Worm (Caenorhabditis elegans) whole organism, mixed stage, embryonic: ENCODE results near the gene K05F1.1.

Experiments
- M03D4.4 ChIP-seq: sonication (generic microtip); optimal IDR thresholded peaks from 2 replicates; lab custom pipeline; 2017; ENCODE audit warnings: mild to moderate bottlenecking, missing genetic modification characterization, missing compliant biosample characterization
- bed-3 ChIP-seq: fragments of 200-800 bp; sonication (Bioruptor generic); optimal IDR thresholded peaks from 3 replicates; lab custom pipeline; 2018; ENCODE audit warnings: mild to moderate bottlenecking, missing genetic modification characterization, moderate library complexity, missing compliant biosample characterization
- blmp-1 ChIP-seq: fragments of 150-350 bp; optimal IDR thresholded peaks from 2 replicates; lab custom pipeline; 2014; ENCODE audit warnings: missing biosample characterization, missing genetic modification characterization
- ceh-39 ChIP-seq: fragments of 150-350 bp; optimal IDR thresholded peaks from 2 replicates; lab custom pipeline; 2014; ENCODE audit warnings: missing biosample characterization, missing genetic modification characterization
- ceh-83 ChIP-seq: fragments of 200-800 bp; sonication (Bioruptor generic); optimal IDR thresholded peaks from 2 replicates; lab custom pipeline; 2018; ENCODE audit warnings: mild to moderate bottlenecking, missing genetic modification characterization, missing compliant biosample characterization
- ces-1 ChIP-seq: fragments of 150-350 bp; optimal IDR thresholded peaks from 2 replicates; lab custom pipeline; 2014; ENCODE audit warnings: missing biosample characterization, missing genetic modification reagents, missing genetic modification characterization
- cnd-1 ChIP-seq: fragments of 200-800 bp; sonication (Bioruptor generic); optimal IDR thresholded peaks from 2 replicates; lab custom pipeline; 2018; ENCODE audit warnings: mild to moderate bottlenecking, missing genetic modification characterization, missing compliant biosample characterization
- drap-1 ChIP-seq: fragments of 200-800 bp; sonication (Bioruptor generic); optimal IDR thresholded peaks from 3 replicates; lab custom pipeline; 2018; ENCODE audit warnings: mild to moderate bottlenecking, missing genetic modification characterization, missing compliant biosample characterization
- flh-1 ChIP-seq: fragments of 200-800 bp; sonication (Bioruptor generic); optimal IDR thresholded peaks from 2 replicates; lab custom pipeline; 2018; ENCODE audit warnings: mild to moderate bottlenecking, missing genetic modification characterization, moderate library complexity, missing compliant biosample characterization
- ham-2 ChIP-seq: fragments of 200-800 bp; sonication (Bioruptor generic); optimal IDR thresholded peaks from 2 replicates; lab custom pipeline; 2018; ENCODE audit warnings: mild to moderate bottlenecking, missing genetic modification characterization, missing compliant biosample characterization
- lin-13 ChIP-seq: fragments of 150-350 bp; optimal IDR thresholded peaks from 2 replicates; lab custom pipeline; 2014; ENCODE audit warnings: missing biosample characterization, missing genetic modification characterization
- lin-32 ChIP-seq: fragments of 200-800 bp; sonication (Bioruptor generic); optimal IDR thresholded peaks from 2 replicates; lab custom pipeline; 2018; ENCODE audit warnings: mild to moderate bottlenecking, missing genetic modification characterization, missing compliant biosample characterization
- lsy-2 ChIP-seq: fragments of 150-350 bp; optimal IDR thresholded peaks from 2 replicates; lab custom pipeline; 2014; ENCODE audit warnings: missing biosample characterization, missing genetic modification characterization
- mab-5 ChIP-seq: fragments of 150-350 bp; optimal IDR thresholded peaks from 2 replicates; lab custom pipeline; 2014; ENCODE audit warnings: missing biosample characterization, missing genetic modification characterization
- mep-1 ChIP-seq: fragments of 150-350 bp; optimal IDR thresholded peaks from 2 replicates; lab custom pipeline; 2017; ENCODE audit warnings: missing biosample characterization, missing genetic modification reagents, missing genetic modification characterization, inconsistent platforms
- mls-2 ChIP-seq: sonication (generic microtip); optimal IDR thresholded peaks from 2 replicates; lab custom pipeline; 2016; ENCODE audit warnings: mild to moderate bottlenecking, missing genetic modification characterization, moderate library complexity, missing compliant biosample characterization
- nhr-12 ChIP-seq: fragments of 150-350 bp; optimal IDR thresholded peaks from 2 replicates; lab custom pipeline; 2014; ENCODE audit warnings: missing biosample characterization, missing genetic modification characterization
- nhr-237 ChIP-seq: fragments of 150-350 bp; optimal IDR thresholded peaks from 2 replicates; lab custom pipeline; 2014; ENCODE audit warnings: missing biosample characterization, missing genetic modification characterization
- nhr-28 ChIP-seq: fragments of 150-350 bp; optimal IDR thresholded peaks from 2 replicates; lab custom pipeline; 2014; ENCODE audit warnings: missing biosample characterization, missing genetic modification characterization
- sem-2 ChIP-seq: fragments of 200-800 bp; sonication (Bioruptor generic); optimal IDR thresholded peaks from 2 replicates; lab custom pipeline; 2018; ENCODE audit warnings: mild to moderate bottlenecking, missing genetic modification characterization, missing compliant biosample characterization
- sptf-1 ChIP-seq: sonication (generic microtip); optimal IDR thresholded peaks from 2 replicates; lab custom pipeline; 2017; ENCODE audit warnings: mild to moderate bottlenecking, missing genetic modification characterization, moderate library complexity, missing compliant biosample characterization
- tbx-8 ChIP-seq: fragments of 200-800 bp; sonication (Bioruptor generic); optimal IDR thresholded peaks from 2 replicates; lab custom pipeline; 2018; ENCODE audit warnings: mild to moderate bottlenecking, missing genetic modification characterization, moderate library complexity, missing compliant biosample characterization
- unc-120 ChIP-seq: sonication (generic microtip); optimal IDR thresholded peaks from 2 replicates; lab custom pipeline; 2017; ENCODE audit warnings: missing genetic modification characterization, missing compliant biosample characterization; ENCODE audit not compliant: poor library complexity, severe bottlenecking
- unc-39 ChIP-seq: fragments of 150-350 bp; optimal IDR thresholded peaks from 2 replicates; lab custom pipeline; 2014; ENCODE audit warnings: missing biosample characterization, missing genetic modification characterization
- unc-62 ChIP-seq: fragments of 150-350 bp; optimal IDR thresholded peaks from 2 replicates; lab custom pipeline; 2014; ENCODE audit warnings: missing biosample characterization, missing genetic modification reagents, missing genetic modification characterization
- zip-8 ChIP-seq: fragments of 150-350 bp; optimal IDR thresholded peaks from 2 replicates; lab custom pipeline; 2014; ENCODE audit warnings: missing biosample characterization, missing genetic modification characterization
- ztf-11 ChIP-seq: fragments of 150-350 bp; optimal IDR thresholded peaks from 2 replicates; lab custom pipeline; 2014; ENCODE audit warnings: missing biosample characterization, missing genetic modification characterization

K05F1.1 gene

ce11 chrII:5829940-5830424 lies 28.8 kb downstream of the K05F1.1 start, which contains the start of gene col-74:
Gene col-74 (plus strand): TSS chrII:5830374.
- no peak for TF ChIP-seq ceh-39 (tag; lab: Kevin White, UChicago)
- TF ChIP-seq ham-2 (GFP tag; lab: Kevin White, UChicago), result no peak

- TF ChIP-seq flh-1 (GFP tag; lab: Kevin White, UChicago) (no peak), cnd-1 (tag; lab: Kevin White, UChicago) (no peak), ztf-11 (tag; lab: Kevin White, UChicago) (no peak)
Observed at ce11 chrII:5831373-5831772, 30.2 kb downstream of the K05F1.1 start.

- TF ChIP-seq unc-62, result no peak
- no peak for TF ChIP-seq mab-5 (tag; lab: Kevin White, UChicago)
- no peak for TF ChIP-seq cnd-1 (tag; lab: Kevin White, UChicago)
- TF ChIP-seq blmp-1 (tag; lab: Kevin White, UChicago), result no peak
- no peak for TF ChIP-seq tbx-8 (GFP tag; lab: Kevin White, UChicago)
- no peak for TF ChIP-seq zip-8 (tag; lab: Kevin White, UChicago)
- no peak for TF ChIP-seq drap-1 (GFP tag; lab: Kevin White, UChicago)
- TF ChIP-seq mls-2 (tag; lab: Kevin White, UChicago), result no peak
- no peak for TF ChIP-seq lsy-2
- TF ChIP-seq nhr-28 (tag; lab: Kevin White, UChicago), result no peak
- TF ChIP-seq ces-1, result no peak
- TF ChIP-seq ceh-39 (tag; lab: Kevin White, UChicago), result no peak
- no peak for TF ChIP-seq sptf-1 (tag; lab: Kevin White, UChicago)
- TF ChIP-seq lin-32 (GFP tag; lab: Kevin White, UChicago), result no peak
- no peak for TF ChIP-seq nhr-12 (tag; lab: Kevin White, UChicago)
- TF ChIP-seq ceh-83 (GFP tag; lab: Kevin White, UChicago), result no peak
- TF ChIP-seq flh-1 (GFP tag; lab: Kevin White, UChicago), result no peak
- TF ChIP-seq unc-120 (tag; lab: Kevin White, UChicago), result no peak
- TF ChIP-seq, all 35 proteins: peak for 0
Observed at ce11 chrII:5833136-5833535, 32.0 kb downstream of the K05F1.1 start, which contains the start of gene gtap-1. Gene gtap-1 (minus strand): TSS chrII:5833236.

ce11 chrII:5835146-5835545 lies 34.0 kb downstream of the K05F1.1 start:
- TF ChIP-seq ceh-83 (GFP tag; lab: Kevin White, UChicago) (no peak), nhr-28 (tag; lab: Kevin White, UChicago) (no peak), mep-1 (tag; lab: Kevin White, UChicago) (no peak), flh-1 (GFP tag; lab: Kevin White, UChicago) (no peak)

- no peak for TF ChIP-seq sem-2 (GFP tag; lab: Kevin White, UChicago)
- TF ChIP-seq mep-1 (tag; lab: Kevin White, UChicago), result no peak
- no peak for TF ChIP-seq drap-1 (GFP tag; lab: Kevin White, UChicago)
- peak; percentile 82 for TF ChIP-seq ces-1
- TF ChIP-seq bed-3 (GFP tag; lab: Kevin White, UChicago), result peak; percentile 19
- TF ChIP-seq ceh-83 (GFP tag; lab: Kevin White, UChicago), result peak; percentile 59
- TF ChIP-seq cnd-1 (tag; lab: Kevin White, UChicago), result peak; percentile 32
- TF ChIP-seq lsy-2, result peak; percentile 32
- no peak for TF ChIP-seq unc-39 (tag; lab: Kevin White, UChicago)
- peak; percentile 34 for TF ChIP-seq unc-120 (tag; lab: Kevin White, UChicago)
- peak; percentile 20 for TF ChIP-seq ceh-39 (tag; lab: Kevin White, UChicago)
- TF ChIP-seq nhr-237, result peak; percentile 38
- TF ChIP-seq unc-62, result no peak
- TF ChIP-seq, all 35 proteins: peak for 8
Observed at ce11 chrII:5836153-5836719, 35.1 kb downstream of the K05F1.1 start, which contains the start of gene fzo-1. Gene fzo-1 (minus strand): TSS chrII:5836203.

ce11 chrII:5838453-5838852 lies 37.3 kb downstream of the K05F1.1 start, which contains the start of gene ZK1248.15:
Gene ZK1248.15 (minus strand): TSS chrII:5838553.
- TF ChIP-seq M03D4.4 (tag; lab: Kevin White, UChicago) (no peak), flh-1 (GFP tag; lab: Kevin White, UChicago) (no peak), unc-62 (no peak), nhr-12 (tag; lab: Kevin White, UChicago) (no peak), ceh-83 (GFP tag; lab: Kevin White, UChicago) (no peak), sptf-1 (tag; lab: Kevin White, UChicago) (no peak), unc-39 (tag; lab: Kevin White, UChicago) (no peak), lin-32 (GFP tag; lab: Kevin White, UChicago) (no peak), lin-13 (no peak)
- TF ChIP-seq, all 35 proteins: peak for 0
